Worm (Caenorhabditis elegans) whole organism, L2 larva: ENCODE data around the gene spe-39.
A peak's percentile ranks its signal among the peaks of the same experiment; 100 is the strongest.

Experiments used
- C34F6.9 ChIP-seq: fragments of 150-350 bp; optimal IDR thresholded peaks from 2 replicates; lab custom pipeline; 2014; ENCODE audit warnings: missing biosample characterization, missing genetic modification characterization
- F13H6.1 ChIP-seq: sonication (generic microtip); optimal IDR thresholded peaks from 2 replicates; lab custom pipeline; 2016; ENCODE audit warnings: missing genetic modification characterization, missing compliant biosample characterization
- R02D3.7 ChIP-seq: fragments of 150-350 bp; optimal IDR thresholded peaks from 2 replicates; lab custom pipeline; 2014; ENCODE audit warnings: missing biosample characterization, missing genetic modification characterization
- Y55F3AM.14 ChIP-seq: fragments of 200-800 bp; sonication (Bioruptor generic); optimal IDR thresholded peaks from 2 replicates; lab custom pipeline; 2018; ENCODE audit warnings: mild to moderate bottlenecking, missing genetic modification characterization, missing compliant biosample characterization
- ZK546.5 ChIP-seq: sonication (generic microtip); optimal IDR thresholded peaks from 2 replicates; lab custom pipeline; 2017; ENCODE audit warnings: missing biosample characterization, missing genetic modification characterization
- alr-1 ChIP-seq: fragments of 150-350 bp; optimal IDR thresholded peaks from 2 replicates; lab custom pipeline; 2014; ENCODE audit warnings: missing biosample characterization, missing genetic modification characterization
- aly-2 ChIP-seq: fragments of 150-350 bp; optimal IDR thresholded peaks from 2 replicates; lab custom pipeline; 2014; ENCODE audit warnings: missing biosample characterization, missing genetic modification characterization
- ama-1 ChIP-seq: fragments of 150-350 bp; optimal IDR thresholded peaks from 2 replicates; lab custom pipeline; 2018; ENCODE audit warnings: inconsistent platforms
- blmp-1 ChIP-seq: sonication (generic microtip); optimal IDR thresholded peaks from 2 replicates; lab custom pipeline; 2017; ENCODE audit warnings: missing genetic modification characterization, mild to moderate bottlenecking, missing compliant biosample characterization, antibody characterized with exemption, moderate library complexity; ENCODE audit not compliant: insufficient read depth
- ceh-16 ChIP-seq: fragments of 150-350 bp; optimal IDR thresholded peaks from 2 replicates; lab custom pipeline; 2014; ENCODE audit warnings: missing biosample characterization, missing genetic modification characterization
- ceh-82 ChIP-seq: fragments of 150-350 bp; optimal IDR thresholded peaks from 2 replicates; lab custom pipeline; 2014; ENCODE audit warnings: missing biosample characterization, missing genetic modification characterization
- crh-2 ChIP-seq: sonication (generic microtip); optimal IDR thresholded peaks from 2 replicates; lab custom pipeline; 2017; ENCODE audit warnings: missing biosample characterization, missing genetic modification characterization
- dmd-4 ChIP-seq: sonication (generic microtip); optimal IDR thresholded peaks from 2 replicates; lab custom pipeline; 2017; ENCODE audit warnings: missing biosample characterization, missing genetic modification characterization
- egl-27 ChIP-seq: sonication (generic microtip); optimal IDR thresholded peaks from 3 replicates; lab custom pipeline; 2017; ENCODE audit warnings: missing biosample characterization, missing genetic modification reagents, missing genetic modification characterization
- elt-1 ChIP-seq: fragments of 150-350 bp; optimal IDR thresholded peaks from 2 replicates; lab custom pipeline; 2014; ENCODE audit warnings: missing biosample characterization, missing genetic modification characterization
- elt-3 ChIP-seq: sonication (generic microtip); optimal IDR thresholded peaks from 2 replicates; lab custom pipeline; 2017; ENCODE audit warnings: missing biosample characterization, missing genetic modification characterization
- fos-1 ChIP-seq: fragments of 150-350 bp; optimal IDR thresholded peaks from 2 replicates; lab custom pipeline; 2014; ENCODE audit warnings: missing biosample characterization, missing genetic modification characterization
- gmeb-1 ChIP-seq: fragments of 150-350 bp; optimal IDR thresholded peaks from 2 replicates; lab custom pipeline; 2014; ENCODE audit warnings: missing biosample characterization, missing genetic modification characterization
- lin-11 ChIP-seq: fragments of 150-350 bp; sonication (generic microtip); optimal IDR thresholded peaks from 2 replicates; lab custom pipeline; 2014; ENCODE audit warnings: missing biosample characterization, missing genetic modification characterization, inconsistent platforms, mixed read lengths
- lin-13 ChIP-seq: fragments of 150-350 bp; optimal IDR thresholded peaks from 2 replicates; lab custom pipeline; 2014; ENCODE audit warnings: missing biosample characterization, missing genetic modification reagents, missing genetic modification characterization
- lin-39 ChIP-seq: fragments of 150-350 bp; optimal IDR thresholded peaks from 2 replicates; lab custom pipeline; 2014; ENCODE audit warnings: missing biosample characterization, missing genetic modification reagents, missing genetic modification characterization
- lsy-2 ChIP-seq, 2 experiments: fragments of 150-350 bp in 1 of 2; sonication (generic microtip) in 1 of 2; optimal IDR thresholded peaks; 2 replicates each; lab custom pipeline; 2014 to 2017; ENCODE audit warnings: missing biosample characterization in 2 of 2, missing genetic modification characterization in 2 of 2
- mab-5 ChIP-seq: fragments of 150-350 bp; optimal IDR thresholded peaks from 2 replicates; lab custom pipeline; 2014; ENCODE audit warnings: missing biosample characterization, missing genetic modification characterization
- mbf-1 ChIP-seq: sonication (generic microtip); optimal IDR thresholded peaks from 2 replicates; lab custom pipeline; 2017; ENCODE audit warnings: missing biosample characterization, missing genetic modification characterization
- mdl-1 ChIP-seq, 2 experiments: fragments of 150-350 bp in 1 of 2; sonication (generic microtip) in 1 of 2; optimal IDR thresholded peaks; 2 replicates each; lab custom pipeline; 2017; ENCODE audit warnings: missing biosample characterization in 2 of 2, missing genetic modification characterization in 2 of 2
- nhr-10 ChIP-seq: sonication (generic microtip); optimal IDR thresholded peaks from 2 replicates; lab custom pipeline; 2017; ENCODE audit warnings: missing biosample characterization, missing genetic modification characterization
- nhr-11 ChIP-seq: fragments of 150-350 bp; optimal IDR thresholded peaks from 2 replicates; lab custom pipeline; 2014; ENCODE audit warnings: missing biosample characterization, missing genetic modification characterization
- nhr-12 ChIP-seq: fragments of 150-350 bp; optimal IDR thresholded peaks from 2 replicates; lab custom pipeline; 2014; ENCODE audit warnings: missing biosample characterization, missing genetic modification characterization
- nhr-129 ChIP-seq: fragments of 150-350 bp; optimal IDR thresholded peaks from 2 replicates; lab custom pipeline; 2014; ENCODE audit warnings: missing biosample characterization, missing genetic modification characterization
- nhr-21 ChIP-seq: fragments of 150-350 bp; optimal IDR thresholded peaks from 2 replicates; lab custom pipeline; 2014; ENCODE audit warnings: missing biosample characterization, missing genetic modification characterization
- nhr-23 ChIP-seq: fragments of 150-350 bp; optimal IDR thresholded peaks from 2 replicates; lab custom pipeline; 2014; ENCODE audit warnings: missing biosample characterization, missing genetic modification reagents, missing genetic modification characterization
- nhr-237 ChIP-seq: fragments of 150-350 bp; optimal IDR thresholded peaks from 2 replicates; lab custom pipeline; 2014; ENCODE audit warnings: missing biosample characterization, missing genetic modification characterization
- nhr-25 ChIP-seq: fragments of 150-350 bp; sonication (generic microtip); optimal IDR thresholded peaks from 3 replicates; lab custom pipeline; 2014; ENCODE audit warnings: missing biosample characterization, missing genetic modification characterization
- nhr-6 ChIP-seq: fragments of 150-350 bp; optimal IDR thresholded peaks from 2 replicates; lab custom pipeline; 2014; ENCODE audit warnings: missing biosample characterization, missing genetic modification characterization
- nhr-77 ChIP-seq: fragments of 150-350 bp; optimal IDR thresholded peaks from 2 replicates; lab custom pipeline; 2014; ENCODE audit warnings: missing biosample characterization, missing genetic modification characterization
- peb-1 ChIP-seq: fragments of 150-350 bp; optimal IDR thresholded peaks from 2 replicates; lab custom pipeline; 2014; ENCODE audit warnings: missing biosample characterization, missing genetic modification characterization
- sem-4 ChIP-seq: fragments of 150-350 bp; optimal IDR thresholded peaks from 2 replicates; lab custom pipeline; 2014; ENCODE audit warnings: missing biosample characterization, missing genetic modification reagents, missing genetic modification characterization
- skn-1 ChIP-seq: sonication (generic microtip); optimal IDR thresholded peaks from 2 replicates; lab custom pipeline; 2017; ENCODE audit warnings: missing biosample characterization, missing genetic modification characterization
- sma-3 ChIP-seq: sonication (generic microtip); optimal IDR thresholded peaks from 2 replicates; lab custom pipeline; 2016; ENCODE audit warnings: missing genetic modification reagents, missing genetic modification characterization, missing compliant biosample characterization
- sma-9 ChIP-seq, 2 experiments: fragments of 150-350 bp in 1 of 2; sonication (generic microtip) in 1 of 2; optimal IDR thresholded peaks; 2 replicates each; lab custom pipeline; 2014 to 2016; ENCODE audit warnings: missing genetic modification characterization in 2 of 2, mild to moderate bottlenecking in 1 of 2, missing biosample characterization in 1 of 2, missing compliant biosample characterization in 1 of 2, missing genetic modification reagents in 1 of 2, moderate library complexity in 1 of 2
- snpc-4 ChIP-seq: fragments of 150-350 bp; optimal IDR thresholded peaks from 2 replicates; lab custom pipeline; 2014; ENCODE audit warnings: missing biosample characterization, missing genetic modification characterization
- unc-39 ChIP-seq: fragments of 150-350 bp; optimal IDR thresholded peaks from 2 replicates; lab custom pipeline; 2014; ENCODE audit warnings: missing biosample characterization, missing genetic modification characterization
- unc-55 ChIP-seq: fragments of 150-350 bp; sonication (generic microtip); optimal IDR thresholded peaks from 3 replicates; lab custom pipeline; 2014; ENCODE audit warnings: missing biosample characterization, missing genetic modification reagents, missing genetic modification characterization
- unc-62 ChIP-seq: fragments of 150-350 bp; optimal IDR thresholded peaks from 2 replicates; lab custom pipeline; 2014; ENCODE audit warnings: missing biosample characterization, missing genetic modification reagents, missing genetic modification characterization
- zag-1 ChIP-seq: fragments of 150-350 bp; optimal IDR thresholded peaks from 2 replicates; lab custom pipeline; 2014; ENCODE audit warnings: missing biosample characterization, missing genetic modification characterization
- ztf-1 ChIP-seq: fragments of 200-800 bp; sonication (Bioruptor generic); conservative IDR thresholded peaks from 2 replicates; pipeline ENCODE4 v1.3.6; 2022; ENCODE audit warnings: missing genetic modification characterization, missing compliant biosample characterization
- ztf-11 ChIP-seq: sonication (generic microtip); optimal IDR thresholded peaks from 2 replicates; lab custom pipeline; 2017; ENCODE audit warnings: missing biosample characterization, missing genetic modification characterization
- ztf-4 ChIP-seq: fragments of 150-350 bp; optimal IDR thresholded peaks from 2 replicates; lab custom pipeline; 2014; ENCODE audit warnings: missing biosample characterization, missing genetic modification characterization

The spe-39 gene

ce11 chrV:6796264-6796663, 11.0 kb downstream of the spe-39 start:
- no peak for TF ChIP-seq R02D3.7 (tag; lab: Kevin White, UChicago)
- peak; percentile 83 for TF ChIP-seq crh-2 (tag; lab: Kevin White, UChicago)
- peak; percentile 7 for TF ChIP-seq C34F6.9 (tag; lab: Kevin White, UChicago)
- no peak for TF ChIP-seq gmeb-1
- no peak for TF ChIP-seq mbf-1 (tag; lab: Kevin White, UChicago)
- TF ChIP-seq ceh-16 (tag; lab: Kevin White, UChicago): no peak
- TF ChIP-seq aly-2 (tag; lab: Kevin White, UChicago): no peak
- no peak for TF ChIP-seq ztf-4 (tag; lab: Kevin White, UChicago)
- no peak for TF ChIP-seq sem-4 (tag; lab: Kevin White, UChicago)
- TF ChIP-seq alr-1 (tag; lab: Kevin White, UChicago): no peak

ce11 chrV:6796894-6797293, 11.6 kb downstream of the spe-39 start:
- TF ChIP-seq ceh-16 (tag; lab: Kevin White, UChicago): no peak
- TF ChIP-seq elt-1: no peak
- TF ChIP-seq nhr-11 (tag; lab: Kevin White, UChicago): no peak
- TF ChIP-seq zag-1: no peak
- TF ChIP-seq snpc-4 (tag; lab: Kevin White, UChicago): no peak
- TF ChIP-seq lin-39 (tag; lab: Kevin White, UChicago): no peak
- TF ChIP-seq lsy-2 (tag; optimal IDR thresholded peaks at IDR 0.05; lab: Kevin White, UChicago): peak in 1 of 2 experiments; percentile 50
- TF ChIP-seq sma-3 (GFP tag; lab: Kevin White, UChicago): no peak
- no peak for TF ChIP-seq ztf-4 (tag; lab: Kevin White, UChicago)
- no peak for TF ChIP-seq nhr-12 (tag; lab: Kevin White, UChicago)
- no peak for TF ChIP-seq ZK546.5 (tag; lab: Kevin White, UChicago)
- no peak for TF ChIP-seq ztf-1 (GFP tag; lab: Robert Waterston, UW)
- TF ChIP-seq gmeb-1: no peak
- TF ChIP-seq sma-9 (GFP tag; optimal IDR thresholded peaks at IDR 0.05; lab: Kevin White, UChicago): peak; percentile 56
- TF ChIP-seq sma-9 (tag; optimal IDR thresholded peaks at IDR 0.05; lab: Kevin White, UChicago): no peak
- peak in 1 of 2 experiments; percentile 41 for TF ChIP-seq mdl-1 (tag; optimal IDR thresholded peaks at IDR 0.05; lab: Kevin White, UChicago)
- no peak for TF ChIP-seq unc-62 (GFP tag; lab: Kevin White, UChicago)
- no peak for TF ChIP-seq unc-39 (tag; lab: Kevin White, UChicago)
- TF ChIP-seq F13H6.1 (tag; lab: Kevin White, UChicago): peak; percentile 38
- TF ChIP-seq skn-1 (tag; lab: Kevin White, UChicago): no peak
- TF ChIP-seq ceh-82: no peak
- TF ChIP-seq nhr-237: no peak
- TF ChIP-seq nhr-129 (tag; lab: Kevin White, UChicago): peak; percentile 41
- TF ChIP-seq ama-1 (lab: Kevin White, UChicago): no peak
- TF ChIP-seq nhr-6 (tag; lab: Kevin White, UChicago): no peak
- TF ChIP-seq C34F6.9 (tag; lab: Kevin White, UChicago): peak; percentile 22
- TF ChIP-seq aly-2 (tag; lab: Kevin White, UChicago): no peak
- TF ChIP-seq dmd-4 (tag; lab: Kevin White, UChicago): no peak
- TF ChIP-seq unc-55: peak; percentile 65
- peak; percentile 31 for TF ChIP-seq crh-2 (tag; lab: Kevin White, UChicago)
- peak; percentile 87 for TF ChIP-seq fos-1 (tag; lab: Kevin White, UChicago)
- TF ChIP-seq nhr-23 (tag; lab: Kevin White, UChicago): no peak
- TF ChIP-seq nhr-10 (tag; lab: Kevin White, UChicago): no peak
- no peak for TF ChIP-seq nhr-21
- no peak for TF ChIP-seq Y55F3AM.14 (GFP tag; lab: Kevin White, UChicago)
- TF ChIP-seq mab-5: no peak
- TF ChIP-seq alr-1 (tag; lab: Kevin White, UChicago): no peak
- no peak for TF ChIP-seq egl-27 (tag; lab: Kevin White, UChicago)
- no peak for TF ChIP-seq elt-3
- no peak for TF ChIP-seq mbf-1 (tag; lab: Kevin White, UChicago)
- TF ChIP-seq nhr-77 (tag; lab: Kevin White, UChicago): no peak
- TF ChIP-seq R02D3.7 (tag; lab: Kevin White, UChicago): no peak
- no peak for TF ChIP-seq lin-11 (tag; lab: Kevin White, UChicago)
- no peak for TF ChIP-seq ztf-11 (tag; lab: Kevin White, UChicago)
- TF ChIP-seq blmp-1: no peak
- TF ChIP-seq peb-1: no peak
- peak; percentile 28 for TF ChIP-seq sem-4 (tag; lab: Kevin White, UChicago)
- no peak for TF ChIP-seq lin-13 (GFP tag; lab: Kevin White, UChicago)
- peak; percentile 41 for TF ChIP-seq nhr-25 (tag; lab: Kevin White, UChicago)
